Worm (Caenorhabditis elegans): ENCODE data around the gene Y46D2A.3.
"Not testable (repeated sequence)": the region's sequence is repeated elsewhere in the genome, so short reads cannot be mapped to it uniquely, and the experiment has no call there.

Y46D2A.3 gene

DNA sequence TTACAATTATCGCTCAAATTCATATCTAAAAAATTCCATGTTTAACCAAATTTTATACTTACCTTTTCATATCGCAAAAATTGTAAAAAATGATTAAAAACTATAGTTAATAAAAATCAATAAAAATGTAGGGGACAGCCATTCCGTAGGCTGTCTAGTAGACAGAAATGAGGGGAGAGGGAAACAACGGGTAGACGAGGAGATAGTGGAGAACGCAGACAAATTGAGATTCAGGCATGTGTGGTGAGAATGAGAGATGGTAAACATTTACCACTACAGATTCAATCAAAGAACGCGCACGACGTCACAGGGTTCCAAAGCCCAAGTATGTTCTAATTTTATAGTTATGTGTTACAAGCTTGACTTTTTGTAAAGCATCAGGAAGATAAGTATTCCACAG lies 23.4 kb downstream of the Y46D2A.3 start (continued):
- peak; percentile 12 to 16 for TF ChIP-seq efl-1 (optimal IDR thresholded peaks at IDR 0.05)
- TF ChIP-seq efl-1 (GFP tag; optimal IDR thresholded peaks at IDR 0.05 in 1 of 2), result peak in 1 of 2 experiments; percentile 14
- no peak for TF ChIP-seq sptf-1 (tag; optimal IDR thresholded peaks at IDR 0.05)

ce11 chrII:3299457-3299856 lies 27.5 kb downstream of the Y46D2A.3 start, which contains the start of gene btb-22:
TSS of gene btb-22 (plus strand) at chrII:3299757.
- no peak for TF ChIP-seq nhr-237 (tag; optimal IDR thresholded peaks at IDR 0.05)
- TF ChIP-seq hlh-17 (GFP tag; optimal IDR thresholded peaks at IDR 0.05; ENCODE audit: borderline replicate concordance), result no peak
- TF ChIP-seq rnt-1 (tag; optimal IDR thresholded peaks at IDR 0.05), result no peak
- no peak for TF ChIP-seq efl-1 (optimal IDR thresholded peaks at IDR 0.05)
- TF ChIP-seq efl-1 (GFP tag; optimal IDR thresholded peaks at IDR 0.05 in 1 of 2), result peak in 1 of 2 experiments; percentile 66
- no peak for TF ChIP-seq lin-39 (tag; optimal IDR thresholded peaks at IDR 0.05)

DNA sequence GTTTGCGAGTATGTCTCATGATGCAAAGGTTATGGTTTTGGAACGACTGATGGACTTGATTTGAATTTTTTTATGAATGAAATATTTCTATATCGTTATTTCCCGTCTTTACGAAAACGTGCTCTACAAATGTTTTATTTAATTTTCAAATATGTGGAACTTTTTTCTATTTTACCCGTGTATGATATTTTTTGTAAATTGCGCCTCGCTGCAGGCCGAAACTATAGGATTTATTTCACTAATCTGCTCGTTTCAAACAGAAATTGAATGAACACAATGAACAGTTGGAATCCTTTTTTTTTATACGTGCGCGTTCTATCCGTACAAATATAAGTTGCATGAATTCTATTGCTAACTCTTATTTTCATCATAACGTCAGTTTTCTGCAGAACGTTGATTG lies 29.1 kb downstream of the Y46D2A.3 start, which contains the start of gene btb-18:
btb-18 (plus strand) TSS at position 301 of the 400 bp plus-strand sequence.
- TF ChIP-seq C04F5.9 (tag; optimal IDR thresholded peaks at IDR 0.05) (no peak), fkh-4 (tag; optimal IDR thresholded peaks at IDR 0.05; ENCODE audit: borderline replicate concordance) (no peak), pqm-1 (tag; optimal IDR thresholded peaks at IDR 0.05) (no peak), unc-86 (tag; optimal IDR thresholded peaks at IDR 0.05) (no peak), unc-98 (GFP tag; IDR thresholded peaks at IDR 0.05) (no peak), vab-15 (tag; optimal IDR thresholded peaks at IDR 0.05) (no peak), fos-1 (tag; optimal IDR thresholded peaks at IDR 0.05) (no peak)

- TF ChIP-seq dsc-1 (tag; optimal IDR thresholded peaks at IDR 0.05) (no peak), pax-3 (tag; optimal IDR thresholded peaks at IDR 0.05) (no peak), efl-1 (optimal IDR thresholded peaks at IDR 0.05) (no peak), efl-1 (GFP tag; optimal IDR thresholded peaks at IDR 0.05 in 1 of 2) (peak in 1 of 2 experiments; percentile 77), nhr-47 (tag; optimal IDR thresholded peaks at IDR 0.05) (no peak), mep-1 (tag; optimal IDR thresholded peaks at IDR 0.05) (no peak), rnt-1 (tag; optimal IDR thresholded peaks at IDR 0.05) (no peak), mef-2 (tag; optimal IDR thresholded peaks at IDR 0.05) (no peak), nhr-20 (tag; optimal IDR thresholded peaks at IDR 0.05) (no peak), elt-2 (tag; optimal IDR thresholded peaks at IDR 0.05) (peak; percentile 70), snpc-4 (tag; optimal IDR thresholded peaks at IDR 0.05) (no peak), fkh-8 (tag; optimal IDR thresholded peaks at IDR 0.05) (no peak), hlh-17 (GFP tag; optimal IDR thresholded peaks at IDR 0.05; ENCODE audit: borderline replicate concordance) (no peak), blmp-1 (tag; optimal IDR thresholded peaks at IDR 0.05) (no peak), aly-2 (tag; optimal IDR thresholded peaks at IDR 0.05) (no peak), isw-1 (GFP tag; IDR thresholded peaks at IDR 0.05) (no peak), nhr-19 (GFP tag; conservative IDR thresholded peaks at IDR 0.05) (no peak), lin-35 (GFP tag; optimal IDR thresholded peaks at IDR 0.05) (peak in 1 of 2 experiments; percentile 22), tlp-1 (tag; optimal IDR thresholded peaks at IDR 0.05) (no peak), pqm-1 (tag; optimal IDR thresholded peaks at IDR 0.05) (no peak), ceh-82 (tag; optimal IDR thresholded peaks at IDR 0.05) (no peak)
Measured at ce11 chrII:3296644-3297043, 30.4 kb downstream of the Y46D2A.3 start, which contains the start of gene btb-16. TSS of gene btb-16 (plus strand) at chrII:3296883.

DNA sequence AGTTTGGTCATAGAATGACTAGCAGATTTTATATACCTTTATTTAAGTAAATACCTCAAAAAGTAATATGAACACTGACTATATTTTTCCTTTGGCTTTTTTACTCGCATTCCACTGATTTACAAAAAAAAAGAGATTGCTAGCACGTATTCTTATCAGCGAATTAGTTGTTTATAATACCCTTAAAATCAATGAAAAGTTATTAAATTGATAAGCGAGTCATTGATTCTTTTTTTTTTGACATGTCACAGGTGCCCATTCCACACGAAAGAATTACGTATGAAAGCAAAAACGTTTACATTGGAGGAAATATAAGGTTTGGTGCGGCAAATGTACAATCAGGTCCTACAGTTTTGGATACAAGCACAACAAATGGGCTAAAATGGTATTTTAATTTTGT lies 31.8 kb downstream of the Y46D2A.3 start, which contains the start of gene btb-17:
btb-17 (plus strand) TSS at position 213 of the 400 bp plus-strand sequence.
- TF ChIP-seq lin-35 (GFP tag; optimal IDR thresholded peaks at IDR 0.05), result peak in 1 of 2 experiments; percentile 27
- TF ChIP-seq ceh-82 (tag; optimal IDR thresholded peaks at IDR 0.05), result no peak
- TF ChIP-seq elt-2 (tag; optimal IDR thresholded peaks at IDR 0.05), result peak; percentile 73

DNA sequence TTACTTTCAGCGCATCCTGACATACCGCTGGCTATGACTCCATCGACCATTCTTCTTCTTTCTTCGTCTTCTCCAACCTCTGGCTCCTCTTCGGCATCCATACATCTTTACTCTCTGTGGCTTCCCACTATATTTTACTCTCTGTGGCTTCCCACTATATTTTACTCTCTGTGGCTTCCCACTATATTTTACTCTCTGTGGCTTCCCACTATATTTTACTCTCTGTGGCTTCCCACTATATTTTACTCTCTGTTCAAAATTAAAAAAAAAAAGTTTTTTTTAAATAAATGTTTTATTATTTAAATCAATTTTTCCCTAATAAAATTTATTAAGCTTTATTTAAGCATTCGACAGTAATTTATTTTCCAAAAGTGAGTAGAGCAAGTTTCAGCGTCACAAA lies 36.5 kb downstream of the Y46D2A.3 start, which contains the start of gene F39E9.14:
F39E9.14 (minus strand) TSS at position 101 of the 400 bp plus-strand sequence.
- TF ChIP-seq ztf-11, nhr-76, unc-30 (tag; optimal IDR thresholded peaks at IDR 0.05): not testable (repeated sequence)
